Worm (Caenorhabditis elegans): ENCODE measurements around the gene Y75D11A.2.

ce11 chrX:1777988-1778387 lies 35.4 kb downstream of the Y75D11A.2 start, which contains the start of gene elc-2:
- no peak for TF ChIP-seq ztf-11 (tag; optimal IDR thresholded peaks at IDR 0.05)
- TF ChIP-seq nhr-12 (tag; optimal IDR thresholded peaks at IDR 0.05), result no peak
- TF ChIP-seq jun-1 (tag; optimal IDR thresholded peaks at IDR 0.05), result no peak
- TF ChIP-seq aly-2 (tag; optimal IDR thresholded peaks at IDR 0.05), result no peak
- TF ChIP-seq lsy-12 (tag; optimal IDR thresholded peaks at IDR 0.05), result no peak
- TF ChIP-seq pqm-1 (tag; optimal IDR thresholded peaks at IDR 0.05), result no peak
- TF ChIP-seq nhr-11 (tag; optimal IDR thresholded peaks at IDR 0.05), result no peak
- TF ChIP-seq nfya-1 (tag; optimal IDR thresholded peaks at IDR 0.05; ENCODE audit: insufficient read depth), result no peak
